Worm (Caenorhabditis elegans): ENCODE measurements around the gene vit-2.

vit-2 gene

DNA sequence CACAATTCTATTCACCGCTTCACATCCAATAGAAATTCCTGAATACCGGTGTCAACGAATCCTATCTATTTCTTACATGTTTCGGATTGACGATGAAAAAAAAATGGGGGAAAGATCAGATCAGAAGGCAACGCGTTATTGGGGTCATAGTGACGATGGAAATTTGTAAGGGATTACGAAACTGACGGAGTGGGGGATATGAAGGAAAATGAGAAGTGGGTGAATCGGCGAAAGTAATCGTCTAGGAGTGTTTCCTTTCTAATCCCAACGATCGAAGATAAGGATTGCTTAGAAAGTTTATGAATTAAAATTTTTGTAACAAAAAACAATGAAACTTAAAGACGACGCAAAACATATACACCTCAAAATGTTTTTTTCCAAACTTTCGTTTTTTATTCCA lies 1.9 kb upstream of the vit-2 start:
- TF ChIP-seq ref-1 (GFP tag; conservative IDR thresholded peaks at IDR 0.05), result no peak

DNA sequence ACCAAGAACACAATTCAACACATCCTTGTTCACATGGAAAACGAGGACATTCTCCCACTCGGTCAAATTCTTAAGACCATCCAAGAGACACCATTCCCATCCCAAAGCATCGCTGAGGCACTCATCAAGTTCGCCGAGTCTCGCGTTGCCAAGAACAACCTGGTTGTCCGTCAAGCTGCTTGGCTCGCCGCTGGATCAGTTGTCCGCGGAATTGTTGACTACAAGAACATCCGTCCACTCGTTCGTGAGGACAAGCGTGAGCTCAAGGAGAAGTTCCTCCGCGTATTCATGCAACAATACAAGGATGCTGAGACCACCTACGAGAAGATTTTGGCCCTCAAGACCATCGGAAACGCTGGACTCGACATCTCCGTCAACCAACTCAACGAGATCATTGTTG lies 1.5 kb downstream of the vit-2 start:
- TF ChIP-seq ztf-29 (GFP tag; IDR thresholded peaks at IDR 0.05) (no peak), flt-1 (GFP tag; IDR thresholded peaks at IDR 0.05) (no peak), T22C8.4 (GFP tag; IDR thresholded peaks at IDR 0.05) (no peak), tab-1 (GFP tag; IDR thresholded peaks at IDR 0.05) (no peak), cog-1 (tag; optimal IDR thresholded peaks at IDR 0.05) (no peak), med-1 (GFP tag; optimal IDR thresholded peaks at IDR 0.05; ENCODE audit: insufficient read depth) (no peak), ref-1 (GFP tag; conservative IDR thresholded peaks at IDR 0.05) (no peak), klf-2 (GFP tag; conservative IDR thresholded peaks at IDR 0.05) (no peak), ztf-23 (GFP tag; IDR thresholded peaks at IDR 0.05) (no peak)

DNA sequence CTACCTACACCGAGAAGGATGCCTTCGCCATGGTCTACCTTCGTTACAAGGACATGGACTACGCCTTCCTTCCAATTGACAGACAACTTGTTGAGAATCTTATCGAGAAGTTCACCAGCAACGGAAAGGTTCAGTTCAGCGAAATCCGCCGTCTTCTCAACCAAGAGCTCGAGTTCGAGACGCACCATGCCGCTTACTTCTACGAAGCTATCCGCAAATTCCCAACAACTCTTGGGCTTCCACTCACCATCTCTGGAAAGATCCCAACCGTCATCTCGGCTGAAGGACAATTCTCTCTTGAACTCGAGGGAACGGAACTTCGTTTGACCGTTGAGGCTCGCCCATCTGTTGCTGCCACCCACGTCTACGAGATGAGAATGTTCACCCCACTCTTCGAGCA lies 2.6 kb downstream of the vit-2 start:
- TF ChIP-seq med-1 (GFP tag; optimal IDR thresholded peaks at IDR 0.05; ENCODE audit: insufficient read depth) (no peak), flt-1 (GFP tag; IDR thresholded peaks at IDR 0.05) (no peak), cog-1 (tag; optimal IDR thresholded peaks at IDR 0.05) (no peak), T22C8.4 (GFP tag; IDR thresholded peaks at IDR 0.05) (no peak), ref-1 (GFP tag; conservative IDR thresholded peaks at IDR 0.05) (no peak), ztf-23 (GFP tag; IDR thresholded peaks at IDR 0.05) (no peak), tab-1 (GFP tag; IDR thresholded peaks at IDR 0.05) (no peak), klf-2 (GFP tag; conservative IDR thresholded peaks at IDR 0.05) (no peak), ztf-29 (GFP tag; IDR thresholded peaks at IDR 0.05) (no peak)

DNA sequence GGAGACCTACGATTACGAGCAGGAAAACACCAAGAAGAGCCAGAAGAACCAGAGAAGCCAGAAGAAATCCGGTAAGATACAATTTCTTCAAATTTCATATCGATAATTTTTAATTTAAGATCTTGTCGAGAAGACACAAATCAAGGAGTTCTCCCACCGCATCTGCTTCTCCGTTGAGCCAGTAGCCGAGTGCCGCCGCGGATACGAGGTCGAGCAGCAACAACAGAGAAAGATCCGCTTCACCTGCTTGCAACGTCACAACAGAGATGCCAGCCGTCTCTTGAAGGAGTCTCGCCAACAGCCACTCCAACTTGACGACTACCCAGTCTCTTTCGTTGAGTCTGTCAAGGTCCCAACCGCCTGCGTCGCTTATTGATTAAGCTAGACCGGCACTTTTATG lies 4.9 kb downstream of the vit-2 start:
- TF ChIP-seq flt-1 (GFP tag; IDR thresholded peaks at IDR 0.05), result no peak
- TF ChIP-seq tab-1 (GFP tag; IDR thresholded peaks at IDR 0.05), result no peak
- no peak for TF ChIP-seq T22C8.4 (GFP tag; IDR thresholded peaks at IDR 0.05)
- no peak for TF ChIP-seq med-1 (GFP tag; optimal IDR thresholded peaks at IDR 0.05; ENCODE audit: insufficient read depth)
- no peak for TF ChIP-seq ref-1 (GFP tag; conservative IDR thresholded peaks at IDR 0.05)
- no peak for TF ChIP-seq ztf-29 (GFP tag; IDR thresholded peaks at IDR 0.05)
- no peak for TF ChIP-seq ztf-23 (GFP tag; IDR thresholded peaks at IDR 0.05)
- no peak for TF ChIP-seq cog-1 (tag; optimal IDR thresholded peaks at IDR 0.05)
- no peak for TF ChIP-seq klf-2 (GFP tag; conservative IDR thresholded peaks at IDR 0.05)

DNA sequence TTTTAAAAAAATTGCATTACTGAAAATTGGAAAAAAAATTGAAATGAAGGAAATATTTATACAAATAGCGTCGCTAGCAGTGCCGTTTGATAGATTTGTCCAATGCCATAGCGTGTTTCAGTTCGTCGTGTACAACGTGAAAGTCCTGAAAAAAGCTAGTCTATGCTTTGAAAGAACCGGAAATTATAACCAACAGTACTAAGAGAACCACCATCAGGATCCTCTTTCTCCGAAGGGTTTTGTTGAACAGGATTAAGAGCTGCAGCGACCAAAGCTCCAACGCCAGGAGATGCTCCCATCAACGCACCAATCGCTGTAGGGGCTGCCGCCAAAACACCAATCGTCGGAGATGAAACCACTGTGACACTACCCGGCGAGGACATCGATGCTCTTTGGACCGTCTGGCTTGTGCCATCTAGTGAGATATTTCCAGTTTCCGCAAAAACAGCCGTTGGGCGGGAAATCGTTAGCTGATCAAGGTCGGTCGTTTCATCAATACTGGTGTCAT lies 5.4 kb downstream of the vit-2 start:
- no peak for TF ChIP-seq med-1 (GFP tag; optimal IDR thresholded peaks at IDR 0.05; ENCODE audit: insufficient read depth)

DNA sequence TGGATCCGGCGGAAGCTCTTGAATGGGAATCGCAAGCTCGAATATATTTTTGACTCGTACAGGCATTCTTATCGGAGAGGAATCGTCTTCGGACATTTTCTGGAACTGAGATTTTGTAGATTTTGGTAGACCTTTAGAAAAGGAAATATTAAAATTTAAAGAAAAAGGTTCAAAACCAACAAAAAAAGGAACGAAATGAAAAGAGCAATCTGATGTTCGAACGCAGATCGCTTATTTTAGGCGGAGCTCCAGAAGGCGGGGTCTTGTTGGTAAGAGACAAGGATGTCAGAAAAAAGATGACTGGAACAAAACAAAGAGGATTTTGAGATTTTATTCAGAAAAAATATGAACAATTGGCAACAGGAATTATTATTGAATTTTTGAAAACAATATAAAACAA lies 6.1 kb downstream of the vit-2 start, which contains the start of gene C42D8.9:
Gene C42D8.9 (minus strand): TSS at position 101 of the 400 bp plus-strand sequence.
- no peak for TF ChIP-seq klf-2 (GFP tag; conservative IDR thresholded peaks at IDR 0.05)
- no peak for TF ChIP-seq T22C8.4 (GFP tag; IDR thresholded peaks at IDR 0.05)
- TF ChIP-seq ztf-23 (GFP tag; IDR thresholded peaks at IDR 0.05), result no peak
- no peak for TF ChIP-seq flt-1 (GFP tag; IDR thresholded peaks at IDR 0.05)
- no peak for TF ChIP-seq tab-1 (GFP tag; IDR thresholded peaks at IDR 0.05)
- no peak for TF ChIP-seq cog-1 (tag; optimal IDR thresholded peaks at IDR 0.05)
- no peak for TF ChIP-seq ref-1 (GFP tag; conservative IDR thresholded peaks at IDR 0.05)

DNA sequence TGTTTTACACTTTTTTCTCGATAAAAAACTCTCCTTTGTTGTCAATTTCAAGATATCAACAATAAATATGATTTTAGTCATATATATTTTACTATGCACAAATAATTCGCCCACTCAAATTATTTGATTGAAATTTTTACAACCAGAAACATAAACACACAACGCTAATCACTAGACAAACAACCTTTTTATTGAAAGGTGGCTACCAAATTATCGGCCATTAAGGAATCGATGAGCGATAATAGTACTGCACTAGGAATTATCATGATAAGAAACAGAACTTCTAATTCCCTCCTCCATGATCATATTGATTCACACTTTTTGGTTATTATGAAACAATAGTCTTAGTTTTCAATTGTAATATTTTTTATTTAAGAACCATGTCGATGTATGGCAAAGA lies 8.3 kb downstream of the vit-2 start, which contains the start of gene C42D8.1:
Gene C42D8.1 (plus strand): TSS at position 377 of the 400 bp plus-strand sequence.
- TF ChIP-seq ref-1 (GFP tag; conservative IDR thresholded peaks at IDR 0.05), result no peak
- TF ChIP-seq ztf-23 (GFP tag; IDR thresholded peaks at IDR 0.05), result no peak
- TF ChIP-seq flt-1 (GFP tag; IDR thresholded peaks at IDR 0.05), result no peak
- TF ChIP-seq klf-2 (GFP tag; conservative IDR thresholded peaks at IDR 0.05), result no peak
- TF ChIP-seq T22C8.4 (GFP tag; IDR thresholded peaks at IDR 0.05), result no peak
- TF ChIP-seq tab-1 (GFP tag; IDR thresholded peaks at IDR 0.05), result no peak
- no peak for TF ChIP-seq ztf-29 (GFP tag; IDR thresholded peaks at IDR 0.05)
- TF ChIP-seq cog-1 (tag; optimal IDR thresholded peaks at IDR 0.05), result no peak
- no peak for TF ChIP-seq med-1 (GFP tag; optimal IDR thresholded peaks at IDR 0.05; ENCODE audit: insufficient read depth)

DNA sequence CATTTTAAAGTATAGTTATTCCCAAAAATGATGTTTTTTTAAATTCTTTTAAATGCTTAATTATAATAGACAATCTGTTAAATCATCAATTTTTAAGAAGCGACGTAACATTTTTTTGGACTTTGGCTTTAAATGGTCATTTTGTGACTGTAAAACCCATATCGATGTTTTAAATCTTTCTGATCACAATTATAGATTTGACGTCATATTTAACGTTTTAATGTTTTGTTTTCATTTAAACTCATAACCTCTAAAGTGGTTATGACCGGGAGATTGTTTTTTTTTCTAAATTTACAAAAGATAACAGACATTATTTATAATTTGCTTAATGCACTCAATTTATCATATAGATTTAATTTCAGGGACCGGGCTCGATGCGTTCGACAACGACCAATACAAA lies 11.1 kb downstream of the vit-2 start:
- TF ChIP-seq med-1 (GFP tag; optimal IDR thresholded peaks at IDR 0.05; ENCODE audit: insufficient read depth), result no peak

DNA sequence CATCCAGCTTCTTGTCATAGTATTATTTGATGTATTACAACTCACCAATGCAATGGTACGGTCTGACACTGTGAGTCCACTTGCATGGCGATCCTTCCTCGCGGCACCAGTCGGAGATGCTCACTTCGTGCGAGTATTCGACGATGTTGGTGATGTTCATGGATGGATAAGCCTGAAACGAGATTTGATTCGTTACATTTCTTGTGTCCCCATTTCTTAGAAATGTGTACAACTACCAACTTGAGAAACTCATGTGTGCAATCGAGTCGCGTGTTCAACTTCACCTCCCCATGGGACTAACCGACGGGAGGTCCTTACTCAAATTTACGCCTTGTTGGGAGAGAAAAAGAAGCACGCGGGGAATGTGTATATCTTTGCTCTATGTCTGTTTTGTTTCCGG lies 14.7 kb downstream of the vit-2 start:
- no peak for TF ChIP-seq flt-1 (GFP tag; IDR thresholded peaks at IDR 0.05)
- TF ChIP-seq T22C8.4 (GFP tag; IDR thresholded peaks at IDR 0.05), result no peak
- TF ChIP-seq ztf-29 (GFP tag; IDR thresholded peaks at IDR 0.05), result no peak
- TF ChIP-seq klf-2 (GFP tag; conservative IDR thresholded peaks at IDR 0.05), result no peak
- TF ChIP-seq ztf-23 (GFP tag; IDR thresholded peaks at IDR 0.05), result no peak
- no peak for TF ChIP-seq tab-1 (GFP tag; IDR thresholded peaks at IDR 0.05)
- no peak for TF ChIP-seq ref-1 (GFP tag; conservative IDR thresholded peaks at IDR 0.05)
- TF ChIP-seq cog-1 (tag; optimal IDR thresholded peaks at IDR 0.05), result no peak
- no peak for TF ChIP-seq med-1 (GFP tag; optimal IDR thresholded peaks at IDR 0.05; ENCODE audit: insufficient read depth)

DNA sequence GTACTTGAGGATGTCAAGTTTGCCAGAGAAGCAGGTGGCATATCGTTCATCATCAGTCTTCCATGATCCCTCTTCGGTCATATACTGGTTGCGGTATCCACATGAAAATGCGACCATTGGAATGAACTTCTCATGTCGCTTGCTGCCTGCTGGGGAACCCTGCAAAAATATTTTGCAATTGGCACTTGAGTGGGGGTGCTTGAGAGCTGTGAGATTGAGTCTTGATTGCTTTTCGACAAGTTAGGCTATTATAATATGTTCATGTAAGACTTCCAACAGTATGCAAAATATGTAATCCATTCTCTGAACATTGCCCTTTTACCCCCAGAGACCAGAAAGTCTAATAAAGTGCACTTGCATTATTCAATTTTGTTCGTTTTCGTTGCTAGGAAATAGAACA lies 15.3 kb downstream of the vit-2 start:
- no peak for TF ChIP-seq flt-1 (GFP tag; IDR thresholded peaks at IDR 0.05)
- TF ChIP-seq ref-1 (GFP tag; conservative IDR thresholded peaks at IDR 0.05), result no peak
- TF ChIP-seq T22C8.4 (GFP tag; IDR thresholded peaks at IDR 0.05), result no peak
- TF ChIP-seq tab-1 (GFP tag; IDR thresholded peaks at IDR 0.05), result no peak
- TF ChIP-seq med-1 (GFP tag; optimal IDR thresholded peaks at IDR 0.05; ENCODE audit: insufficient read depth), result no peak
- TF ChIP-seq klf-2 (GFP tag; conservative IDR thresholded peaks at IDR 0.05), result no peak
- no peak for TF ChIP-seq cog-1 (tag; optimal IDR thresholded peaks at IDR 0.05)
- TF ChIP-seq ztf-23 (GFP tag; IDR thresholded peaks at IDR 0.05), result no peak
- no peak for TF ChIP-seq ztf-29 (GFP tag; IDR thresholded peaks at IDR 0.05)

Data from whole organism, midembryonic.